Fruit fly (Drosophila melanogaster) whole organism, embryonic: ENCODE results near the gene CG6041.
A peak's percentile ranks its signal among the peaks of the same experiment; 100 is the strongest.

Experiments used
- Atf-2 ChIP-seq: fragments of 200-800 bp; sonication (Bioruptor generic); optimal IDR thresholded peaks from 2 replicates; lab custom pipeline; 2016; ENCODE audit warnings: missing biosample characterization, missing genetic modification characterization
- Atf3 ChIP-seq: fragments of 200-800 bp; sonication (Bioruptor generic); optimal IDR thresholded peaks from 3 replicates; lab custom pipeline; 2016; ENCODE audit warnings: missing biosample characterization, missing genetic modification characterization
- CG11093 ChIP-seq: fragments of 200-800 bp; sonication (Bioruptor generic); IDR thresholded peaks from 3 replicates; pipeline ENCODE4 v1.3.6; 2022; ENCODE audit warnings: missing biosample characterization, missing genetic modification characterization
- CG11456 ChIP-seq: fragments of 200-800 bp; sonication (Bioruptor generic); IDR thresholded peaks from 3 replicates; pipeline ENCODE4 v1.3.6; 2022; ENCODE audit warnings: missing biosample characterization, missing genetic modification characterization
- CG12071 ChIP-seq: fragments of 200-800 bp; sonication (Bioruptor generic); optimal IDR thresholded peaks from 3 replicates; lab custom pipeline; 2018; ENCODE audit warnings: missing biosample characterization, mild to moderate bottlenecking, missing genetic modification characterization
- CG12769 ChIP-seq: fragments of 200-800 bp; sonication (Bioruptor generic); optimal IDR thresholded peaks from 2 replicates; lab custom pipeline; 2019; ENCODE audit warnings: missing biosample characterization, mild to moderate bottlenecking, missing genetic modification characterization, moderate library complexity
- CG14441 ChIP-seq: fragments of 200-800 bp; sonication (Bioruptor generic); IDR thresholded peaks from 2 replicates; pipeline ENCODE4 v1.3.6; 2022; ENCODE audit warnings: missing biosample characterization, missing genetic modification characterization
- CG15514 ChIP-seq: fragments of 200-800 bp; sonication (Bioruptor generic); optimal IDR thresholded peaks from 3 replicates; lab custom pipeline; 2017; ENCODE audit warnings: missing biosample characterization, missing genetic modification characterization, mild to moderate bottlenecking, moderate library complexity, missing genetic modification reagents
- CG16863 ChIP-seq: fragments of 200-800 bp; sonication (Bioruptor generic); optimal IDR thresholded peaks from 3 replicates; lab custom pipeline; 2016; ENCODE audit warnings: missing biosample characterization, missing genetic modification characterization
- CG17912 ChIP-seq: fragments of 200-800 bp; sonication (Bioruptor generic); optimal IDR thresholded peaks from 2 replicates; lab custom pipeline; 2018; ENCODE audit warnings: missing biosample characterization, mild to moderate bottlenecking, missing genetic modification characterization
- CG2129 ChIP-seq: fragments of 200-800 bp; sonication (Bioruptor generic); IDR thresholded peaks from 2 replicates; pipeline ENCODE4 v1.3.6; 2022; ENCODE audit warnings: missing biosample characterization, missing genetic modification characterization; ENCODE audit not compliant: partially characterized antibody
- CG2202 ChIP-seq: fragments of 200-800 bp; sonication (Bioruptor generic); optimal IDR thresholded peaks from 2 replicates; lab custom pipeline; 2018; ENCODE audit warnings: missing biosample characterization, mild to moderate bottlenecking, missing genetic modification characterization
- CG30403 ChIP-seq: fragments of 200-800 bp; sonication (Bioruptor generic); optimal IDR thresholded peaks from 3 replicates; lab custom pipeline; 2016; ENCODE audit warnings: missing biosample characterization, missing genetic modification characterization
- CG32532 ChIP-seq: fragments of 200-800 bp; sonication (Bioruptor generic); IDR thresholded peaks from 2 replicates; pipeline ENCODE4 v1.3.6; 2022; ENCODE audit warnings: missing biosample characterization, missing genetic modification characterization
- CG32767 ChIP-seq: fragments of 200-800 bp; sonication (Bioruptor generic); IDR thresholded peaks from 2 replicates; pipeline ENCODE4 v1.3.6; 2022; ENCODE audit warnings: missing biosample characterization, missing genetic modification characterization
- CG32772 ChIP-seq: fragments of 200-800 bp; sonication (Bioruptor generic); IDR thresholded peaks from 2 replicates; pipeline ENCODE4 v1.3.6; 2022; ENCODE audit warnings: missing biosample characterization, missing genetic modification characterization
- CG3838 ChIP-seq: fragments of 200-800 bp; sonication (Bioruptor generic); optimal IDR thresholded peaks from 3 replicates; lab custom pipeline; 2016; ENCODE audit warnings: missing biosample characterization, missing genetic modification characterization
- CG4404 ChIP-seq: fragments of 200-800 bp; sonication (Bioruptor generic); IDR thresholded peaks from 2 replicates; pipeline ENCODE4 v1.3.6; 2022; ENCODE audit warnings: missing biosample characterization, missing genetic modification characterization
- CG4617 ChIP-seq: fragments of 200-800 bp; sonication (Bioruptor generic); optimal IDR thresholded peaks from 3 replicates; lab custom pipeline; 2016; ENCODE audit warnings: missing biosample characterization, missing genetic modification characterization, borderline replicate concordance
- CG7786 ChIP-seq: fragments of 200-800 bp; sonication (Bioruptor generic); optimal IDR thresholded peaks from 2 replicates; lab custom pipeline; 2016; ENCODE audit warnings: missing biosample characterization, missing genetic modification characterization
- CG9215 ChIP-seq: fragments of 200-800 bp; sonication (Bioruptor generic); IDR thresholded peaks from 2 replicates; pipeline ENCODE4 v1.3.6; 2022; ENCODE audit warnings: missing biosample characterization, missing genetic modification characterization
- CG9437 ChIP-seq: fragments of 200-800 bp; sonication (Bioruptor generic); optimal IDR thresholded peaks from 2 replicates; lab custom pipeline; 2018; ENCODE audit warnings: missing biosample characterization, mild to moderate bottlenecking, missing genetic modification characterization
- CTCF ChIP-seq: fragments of 200-800 bp; sonication (Bioruptor generic); optimal IDR thresholded peaks from 2 replicates; lab custom pipeline; 2017; ENCODE audit warnings: missing biosample characterization, mild to moderate bottlenecking, missing genetic modification characterization, moderate library complexity
- CoRest ChIP-seq: fragments of 200-800 bp; sonication (Bioruptor generic); optimal IDR thresholded peaks from 3 replicates; lab custom pipeline; 2018; ENCODE audit warnings: missing biosample characterization, mild to moderate bottlenecking, missing genetic modification characterization, moderate library complexity
- Deaf1 ChIP-seq: fragments of 200-800 bp; optimal IDR thresholded peaks from 3 replicates; lab custom pipeline; 2019; ENCODE audit warnings: missing biosample characterization, mild to moderate bottlenecking, missing genetic modification characterization, moderate library complexity
- Dip3 ChIP-seq: fragments of 200-800 bp; sonication (Bioruptor generic); optimal IDR thresholded peaks from 3 replicates; lab custom pipeline; 2016; ENCODE audit warnings: missing biosample characterization, missing genetic modification characterization
- Hmr ChIP-seq: fragments of 200-800 bp; sonication (Bioruptor generic); optimal IDR thresholded peaks from 3 replicates; lab custom pipeline; 2017; ENCODE audit warnings: mild to moderate bottlenecking, missing biosample characterization, missing genetic modification reagents, missing genetic modification characterization
- Jarid2 ChIP-seq: fragments of 200-800 bp; sonication (Bioruptor generic); optimal IDR thresholded peaks from 3 replicates; lab custom pipeline; 2017; ENCODE audit warnings: mild to moderate bottlenecking, missing biosample characterization, missing genetic modification reagents, missing genetic modification characterization
- NC2β ChIP-seq: fragments of 200-800 bp; sonication (Bioruptor generic); optimal IDR thresholded peaks from 2 replicates; lab custom pipeline; 2016; ENCODE audit warnings: missing biosample characterization, missing genetic modification characterization
- Tbp ChIP-seq: fragments of >200 bp; optimal IDR thresholded peaks from 2 replicates; lab custom pipeline; 2018; ENCODE audit warnings: missing biosample characterization, missing genetic modification characterization
- ap ChIP-seq: fragments of 200-800 bp; sonication (Bioruptor generic); IDR thresholded peaks from 2 replicates; pipeline ENCODE4 v1.3.6; 2022; ENCODE audit warnings: missing biosample characterization, missing genetic modification characterization
- bbx ChIP-seq: fragments of 200-800 bp; sonication (Bioruptor generic); IDR thresholded peaks from 2 replicates; pipeline ENCODE4 v1.3.6; 2022; ENCODE audit warnings: missing biosample characterization, missing genetic modification characterization; ENCODE audit not compliant: partially characterized antibody
- ci ChIP-seq: fragments of 200-800 bp; sonication (Bioruptor generic); IDR thresholded peaks from 3 replicates; pipeline ENCODE4 v1.3.6; 2022; ENCODE audit warnings: missing biosample characterization, missing genetic modification characterization
- dpn ChIP-seq, 2 experiments: fragments of 200-800 bp; sonication (Bioruptor generic); optimal IDR thresholded peaks; 3 replicates each; lab custom pipeline; 2016; ENCODE audit warnings: missing biosample characterization in 2 of 2, missing genetic modification characterization in 2 of 2
- ewg ChIP-seq: fragments of 200-800 bp; sonication (Bioruptor generic); optimal IDR thresholded peaks from 3 replicates; lab custom pipeline; 2017; ENCODE audit warnings: mild to moderate bottlenecking, missing biosample characterization, missing genetic modification reagents, missing genetic modification characterization
- gro ChIP-seq: fragments of 200-800 bp; sonication (Bioruptor generic); optimal IDR thresholded peaks from 2 replicates; lab custom pipeline; 2016; ENCODE audit warnings: missing biosample characterization, missing genetic modification characterization
- gsb ChIP-seq: fragments of 200-800 bp; sonication (Bioruptor generic); IDR thresholded peaks from 2 replicates; pipeline ENCODE4 v1.3.6; 2022; ENCODE audit warnings: missing biosample characterization, missing genetic modification characterization
- hkb ChIP-seq, 2 experiments: fragments of 200-800 bp in 1 of 2; fragments of >200 bp in 1 of 2; sonication (Bioruptor generic) in 1 of 2; IDR thresholded peaks in 1 of 2; optimal IDR thresholded peaks in 1 of 2; 2 replicates each; pipeline versions ENCODE4 v1.3.6 to Lab custom; 2017 to 2022; ENCODE audit warnings: missing biosample characterization in 1 of 2, missing genetic modification characterization in 1 of 2
- hth ChIP-seq: fragments of >200 bp; optimal IDR thresholded peaks from 2 replicates; lab custom pipeline; 2017; ENCODE audit warnings: inconsistent platforms
- nerfin-2 ChIP-seq: fragments of 200-800 bp; sonication (Bioruptor generic); IDR thresholded peaks from 2 replicates; pipeline ENCODE4 v1.3.6; 2022; ENCODE audit warnings: missing biosample characterization, missing genetic modification characterization; ENCODE audit not compliant: partially characterized antibody
- pnt ChIP-seq: fragments of 200-800 bp; sonication (Bioruptor generic); optimal IDR thresholded peaks from 3 replicates; lab custom pipeline; 2016; ENCODE audit warnings: missing biosample characterization, missing genetic modification characterization
- pzg ChIP-seq: fragments of 200-800 bp; sonication (Bioruptor generic); optimal IDR thresholded peaks from 3 replicates; lab custom pipeline; 2018; ENCODE audit warnings: missing biosample characterization, mild to moderate bottlenecking, missing genetic modification characterization, moderate library complexity
- rib ChIP-seq: fragments of 200-800 bp; sonication (Bioruptor generic); IDR thresholded peaks from 2 replicates; pipeline ENCODE4 v1.3.6; 2022; ENCODE audit warnings: missing biosample characterization, missing genetic modification characterization
- run ChIP-seq: fragments of 200-800 bp; sonication (Bioruptor generic); optimal IDR thresholded peaks from 3 replicates; lab custom pipeline; 2018; ENCODE audit warnings: missing biosample characterization, mild to moderate bottlenecking, missing genetic modification characterization
- sd ChIP-seq: fragments of 200-800 bp; sonication (Bioruptor generic); optimal IDR thresholded peaks from 3 replicates; lab custom pipeline; 2018; ENCODE audit warnings: missing biosample characterization, mild to moderate bottlenecking, missing genetic modification characterization, moderate library complexity
- sna ChIP-seq: fragments of 200-800 bp; sonication (Bioruptor generic); IDR thresholded peaks from 2 replicates; pipeline ENCODE4 v1.3.6; 2022; ENCODE audit warnings: missing biosample characterization, missing genetic modification characterization; ENCODE audit not compliant: partially characterized antibody
- sr ChIP-seq: fragments of 200-800 bp; sonication (Bioruptor generic); IDR thresholded peaks from 3 replicates; pipeline ENCODE4 v1.3.6; 2022; ENCODE audit warnings: missing biosample characterization, missing genetic modification characterization
- tna ChIP-seq: fragments of 200-800 bp; sonication (Bioruptor generic); IDR thresholded peaks from 2 replicates; pipeline ENCODE4 v1.3.6; 2022; ENCODE audit warnings: missing biosample characterization, missing genetic modification characterization; ENCODE audit not compliant: partially characterized antibody
- yki ChIP-seq: fragments of >200 bp; optimal IDR thresholded peaks from 3 replicates; lab custom pipeline; 2018
- z ChIP-seq: fragments of 200-800 bp; sonication (Bioruptor generic); IDR thresholded peaks from 3 replicates; pipeline ENCODE4 v1.3.6; 2022; ENCODE audit warnings: missing biosample characterization, missing genetic modification characterization
- zen2 ChIP-seq: fragments of 200-800 bp; sonication (Bioruptor generic); IDR thresholded peaks from 3 replicates; pipeline ENCODE4 v1.3.6; 2022; ENCODE audit warnings: missing biosample characterization, missing genetic modification characterization; ENCODE audit not compliant: partially characterized antibody

The CG6041 gene

dm6 chrX:5915752-5916493 lies 32.0 kb upstream of the CG6041 start:
- TF ChIP-seq CG16863 (GFP tag; lab: Kevin White, UChicago), result no peak
- no peak for TF ChIP-seq CG30403
- TF ChIP-seq ap (GFP tag; lab: Robert Waterston, UW), result no peak
- TF ChIP-seq dpn (GFP tag; optimal IDR thresholded peaks at IDR 0.05; lab: Kevin White, UChicago), result no peak
- no peak for TF ChIP-seq ewg (GFP tag; lab: Kevin White, UChicago)
- no peak for TF ChIP-seq CG11093 (GFP tag; lab: Robert Waterston, UW)
- no peak for TF ChIP-seq CG17912 (GFP tag; lab: Kevin White, UChicago)
- no peak for TF ChIP-seq gro
- no peak for TF ChIP-seq pnt (GFP tag; lab: Kevin White, UChicago)
- TF ChIP-seq Atf3 (GFP tag; lab: Kevin White, UChicago), result no peak
- TF ChIP-seq CG7786, result no peak
- TF ChIP-seq CG4617 (GFP tag; lab: Kevin White, UChicago), result no peak
- no peak for TF ChIP-seq sna (GFP tag; lab: Robert Waterston, UW)
- TF ChIP-seq CG12769 (tag; lab: Kevin White, UChicago), result peak; percentile 45
- TF ChIP-seq sr (GFP tag; lab: Robert Waterston, UW), result no peak
- 0 out of 2 replicates have a peak, but pooled peaks have one; percentile 24 for TF ChIP-seq nerfin-2
- no peak for TF ChIP-seq CG9215 (GFP tag; lab: Robert Waterston, UW)
- TF ChIP-seq ci, result no peak
- TF ChIP-seq CTCF (GFP tag; lab: Kevin White, UChicago), result peak; percentile 77
- TF ChIP-seq zen2, result no peak
- no peak for TF ChIP-seq CG2202 (tag; lab: Kevin White, UChicago)
- no peak for TF ChIP-seq gsb
- no peak for TF ChIP-seq Tbp (GFP tag; lab: Kevin White, UChicago)
- no peak for TF ChIP-seq Deaf1 (tag; lab: Kevin White, UChicago)
- TF ChIP-seq CG2129, result no peak
- TF ChIP-seq Hmr (GFP tag; lab: Kevin White, UChicago), result peak; percentile 18
- no peak for TF ChIP-seq run (tag; lab: Kevin White, UChicago)
- TF ChIP-seq sd, result no peak
- peak; percentile 30 for TF ChIP-seq CG15514
- no peak for TF ChIP-seq CG11456 (GFP tag; lab: Robert Waterston, UW)
- peak; percentile 47; the same call in 1 of the 2 replicates for TF ChIP-seq bbx (GFP tag; lab: Robert Waterston, UW)
- TF ChIP-seq yki, result no peak
- TF ChIP-seq Atf-2 (GFP tag; lab: Kevin White, UChicago), result no peak
- no peak for TF ChIP-seq CG12071 (GFP tag; lab: Kevin White, UChicago)
- no peak for TF ChIP-seq z (GFP tag; lab: Robert Waterston, UW)
- no peak for TF ChIP-seq CoRest (tag; lab: Kevin White, UChicago)
- TF ChIP-seq CG32532 (GFP tag; lab: Robert Waterston, UW), result no peak
- TF ChIP-seq CG9437, result no peak
- TF ChIP-seq CG32772 (GFP tag; lab: Robert Waterston, UW), result no peak
- TF ChIP-seq pzg, result peak; percentile 29
- TF ChIP-seq hkb (optimal IDR thresholded peaks at IDR 0.05; lab: Kevin White, UChicago), result no peak
- 0 out of 2 replicates have a peak, but pooled peaks have one; percentile 21 for TF ChIP-seq hkb (GFP tag; IDR thresholded peaks at IDR 0.05; lab: Robert Waterston, UW)
- 0 out of 2 replicates have a peak, but pooled peaks have one; percentile 15 for TF ChIP-seq CG32767 (GFP tag; lab: Robert Waterston, UW)
- TF ChIP-seq Dip3, result no peak
- TF ChIP-seq CG14441 (GFP tag; lab: Robert Waterston, UW), result no peak
- no peak for TF ChIP-seq CG3838
- no peak for TF ChIP-seq tna (GFP tag; lab: Robert Waterston, UW)
- TF ChIP-seq Jarid2, result no peak
- TF ChIP-seq CG4404 (GFP tag; lab: Robert Waterston, UW), result no peak
- TF ChIP-seq NC2β (GFP tag; lab: Kevin White, UChicago), result no peak
- TF ChIP-seq rib (GFP tag; lab: Robert Waterston, UW), result no peak
- TF ChIP-seq hth (lab: Kevin White, UChicago), result no peak
